Fruit fly (Drosophila melanogaster) whole organism, embryonic: ENCODE measurements around the gene Glut4EF.

Source experiments
- Adf1 ChIP-seq: fragments of 200-800 bp; sonication (Bioruptor generic); IDR thresholded peaks from 2 replicates; pipeline ENCODE4 v1.3.6; 2022; ENCODE audit warnings: missing biosample characterization, missing genetic modification characterization
- Bgb ChIP-seq: fragments of 200-800 bp; sonication (Bioruptor generic); IDR thresholded peaks from 2 replicates; pipeline ENCODE4 v1.3.6; 2022; ENCODE audit warnings: missing biosample characterization, missing genetic modification characterization; ENCODE audit not compliant: partially characterized antibody
- Blimp-1 ChIP-seq: fragments of 200-800 bp; sonication (Bioruptor generic); optimal IDR thresholded peaks from 3 replicates; lab custom pipeline; 2018; ENCODE audit warnings: missing biosample characterization, missing genetic modification characterization, mild to moderate bottlenecking, moderate library complexity, missing genetic modification reagents
- CG1024 ChIP-seq: fragments of 200-800 bp; sonication (Bioruptor generic); IDR thresholded peaks from 2 replicates; pipeline ENCODE4 v1.3.6; 2022; ENCODE audit warnings: missing biosample characterization, missing genetic modification characterization
- CG10431 ChIP-seq: fragments of 200-800 bp; sonication (Bioruptor generic); optimal IDR thresholded peaks from 3 replicates; lab custom pipeline; 2018; ENCODE audit warnings: missing biosample characterization, mild to moderate bottlenecking, missing genetic modification characterization
- CG11504 ChIP-seq: fragments of 200-800 bp; sonication (Bioruptor generic); optimal IDR thresholded peaks from 3 replicates; lab custom pipeline; 2019; ENCODE audit warnings: missing biosample characterization, mild to moderate bottlenecking, missing genetic modification characterization, moderate library complexity
- CG12299 ChIP-seq: fragments of 200-800 bp; sonication (Bioruptor generic); optimal IDR thresholded peaks from 2 replicates; lab custom pipeline; 2018; ENCODE audit warnings: missing biosample characterization, mild to moderate bottlenecking, missing genetic modification characterization
- CG13624 ChIP-seq: fragments of 200-800 bp; sonication (Bioruptor generic); optimal IDR thresholded peaks from 2 replicates; lab custom pipeline; 2016; ENCODE audit warnings: missing biosample characterization, missing genetic modification characterization
- CG15269 ChIP-seq: fragments of 200-800 bp; sonication (Bioruptor generic); optimal IDR thresholded peaks from 2 replicates; lab custom pipeline; 2018; ENCODE audit warnings: missing biosample characterization, mild to moderate bottlenecking, missing genetic modification characterization, moderate library complexity
- CG1529 ChIP-seq: fragments of 200-800 bp; sonication (Bioruptor generic); optimal IDR thresholded peaks from 3 replicates; lab custom pipeline; 2018; ENCODE audit warnings: missing biosample characterization, missing genetic modification characterization
- CG16815 ChIP-seq: fragments of 200-800 bp; sonication (Bioruptor generic); optimal IDR thresholded peaks from 3 replicates; lab custom pipeline; 2017; ENCODE audit warnings: missing biosample characterization, mild to moderate bottlenecking, missing genetic modification characterization
- CG1832 ChIP-seq: fragments of 200-800 bp; sonication (Bioruptor generic); optimal IDR thresholded peaks from 2 replicates; lab custom pipeline; 2017; ENCODE audit warnings: missing biosample characterization, mild to moderate bottlenecking, missing genetic modification characterization, inconsistent platforms
- CG18476 ChIP-seq: fragments of 200-800 bp; sonication (Bioruptor generic); optimal IDR thresholded peaks from 2 replicates; lab custom pipeline; 2016; ENCODE audit warnings: missing biosample characterization, mild to moderate bottlenecking, missing genetic modification characterization
- CG2199 ChIP-seq: fragments of 200-800 bp; sonication (Bioruptor generic); IDR thresholded peaks from 3 replicates; pipeline ENCODE4 v1.3.6; 2022; ENCODE audit warnings: missing biosample characterization, missing genetic modification characterization
- CG30020 ChIP-seq: fragments of 200-800 bp; optimal IDR thresholded peaks from 2 replicates; lab custom pipeline; 2019; ENCODE audit warnings: missing biosample characterization, mild to moderate bottlenecking, missing genetic modification characterization, moderate library complexity
- CG30403 ChIP-seq: fragments of 200-800 bp; sonication (Bioruptor generic); optimal IDR thresholded peaks from 3 replicates; lab custom pipeline; 2016; ENCODE audit warnings: missing biosample characterization, missing genetic modification characterization
- CG42726 ChIP-seq: fragments of 200-800 bp; sonication (Bioruptor generic); IDR thresholded peaks from 2 replicates; pipeline ENCODE4 v1.3.6; 2022; ENCODE audit warnings: missing biosample characterization, missing genetic modification characterization; ENCODE audit not compliant: partially characterized antibody
- CG6654 ChIP-seq: fragments of 200-800 bp; sonication (Bioruptor generic); optimal IDR thresholded peaks from 2 replicates; lab custom pipeline; 2017; ENCODE audit warnings: missing biosample characterization, mild to moderate bottlenecking, missing genetic modification characterization
- CG8281 ChIP-seq: fragments of 200-800 bp; sonication (Bioruptor generic); optimal IDR thresholded peaks from 2 replicates; lab custom pipeline; 2018; ENCODE audit warnings: missing biosample characterization, mild to moderate bottlenecking, missing genetic modification characterization, moderate library complexity
- D ChIP-seq, 2 experiments: fragments of 200-800 bp in 1 of 2; fragments of >200 bp in 1 of 2; sonication (Bioruptor generic) in 1 of 2; optimal IDR thresholded peaks; 2 replicates in 1 of 2; 3 replicates in 1 of 2; lab custom pipeline; 2017; ENCODE audit warnings: mild to moderate bottlenecking in 1 of 2, missing biosample characterization in 1 of 2, missing genetic modification characterization in 1 of 2, missing genetic modification reagents in 1 of 2
- Deaf1 ChIP-seq: fragments of 200-800 bp; optimal IDR thresholded peaks from 3 replicates; lab custom pipeline; 2019; ENCODE audit warnings: missing biosample characterization, mild to moderate bottlenecking, missing genetic modification characterization, moderate library complexity
- Dref ChIP-seq: fragments of 200-800 bp; sonication (Bioruptor generic); IDR thresholded peaks from 2 replicates; pipeline ENCODE4 v1.3.6; 2022; ENCODE audit warnings: missing biosample characterization, missing genetic modification characterization
- Drgx ChIP-seq: fragments of 200-800 bp; sonication (Bioruptor generic); IDR thresholded peaks from 2 replicates; pipeline ENCODE4 v1.3.6; 2022; ENCODE audit warnings: missing biosample characterization, missing genetic modification characterization
- E2f2 ChIP-seq: fragments of 200-800 bp; sonication (Bioruptor generic); IDR thresholded peaks from 2 replicates; pipeline ENCODE4 v1.3.6; 2022; ENCODE audit warnings: missing biosample characterization, missing genetic modification characterization
- Fer3 ChIP-seq: fragments of 200-800 bp; sonication (Bioruptor generic); optimal IDR thresholded peaks from 2 replicates; lab custom pipeline; 2018; ENCODE audit warnings: missing biosample characterization, mild to moderate bottlenecking, missing genetic modification characterization, moderate library complexity
- Hand ChIP-seq: fragments of 200-800 bp; sonication (Bioruptor generic); optimal IDR thresholded peaks from 2 replicates; lab custom pipeline; 2017; ENCODE audit warnings: mild to moderate bottlenecking, missing biosample characterization, missing genetic modification reagents, missing genetic modification characterization
- Hmr ChIP-seq: fragments of 200-800 bp; sonication (Bioruptor generic); optimal IDR thresholded peaks from 3 replicates; lab custom pipeline; 2017; ENCODE audit warnings: mild to moderate bottlenecking, missing biosample characterization, missing genetic modification reagents, missing genetic modification characterization
- NK7.1 ChIP-seq: fragments of 200-800 bp; sonication (Bioruptor generic); optimal IDR thresholded peaks from 3 replicates; lab custom pipeline; 2016; ENCODE audit warnings: missing biosample characterization, missing genetic modification characterization
- Pdp1 ChIP-seq, 2 experiments: fragments of 200-800 bp; sonication (Bioruptor generic); optimal IDR thresholded peaks; 3 replicates each; lab custom pipeline; 2016; ENCODE audit warnings: missing biosample characterization in 2 of 2, missing genetic modification characterization in 2 of 2, mild to moderate bottlenecking in 1 of 2, moderate library complexity in 1 of 2
- Taf1 ChIP-seq: fragments of 200-800 bp; sonication (Bioruptor generic); IDR thresholded peaks from 2 replicates; pipeline ENCODE4 v1.3.6; 2022; ENCODE audit warnings: missing biosample characterization, missing genetic modification characterization
- abd-A ChIP-seq: fragments of 200-800 bp; sonication (Bioruptor generic); optimal IDR thresholded peaks from 3 replicates; lab custom pipeline; 2019; ENCODE audit warnings: missing biosample characterization, mild to moderate bottlenecking, missing genetic modification characterization, moderate library complexity
- bab2 ChIP-seq: fragments of 200-800 bp; sonication (Bioruptor generic); optimal IDR thresholded peaks from 2 replicates; lab custom pipeline; 2016; ENCODE audit warnings: missing biosample characterization, missing genetic modification characterization
- cg ChIP-seq: fragments of 200-800 bp; sonication (Bioruptor generic); optimal IDR thresholded peaks from 3 replicates; lab custom pipeline; 2019; ENCODE audit warnings: missing biosample characterization, mild to moderate bottlenecking, missing genetic modification characterization, moderate library complexity
- cwo ChIP-seq: fragments of 200-800 bp; sonication (Bioruptor generic); optimal IDR thresholded peaks from 3 replicates; lab custom pipeline; 2017; ENCODE audit warnings: missing biosample characterization, missing genetic modification characterization, mild to moderate bottlenecking, moderate library complexity, missing genetic modification reagents
- dati ChIP-seq: fragments of 200-800 bp; sonication (Bioruptor generic); IDR thresholded peaks from 2 replicates; pipeline ENCODE4 v1.3.6; 2022; ENCODE audit warnings: missing biosample characterization, missing genetic modification characterization
- ftz-f1 ChIP-seq: fragments of 200-800 bp; sonication (Bioruptor generic); optimal IDR thresholded peaks from 2 replicates; lab custom pipeline; 2016; ENCODE audit warnings: missing biosample characterization, missing genetic modification characterization
- gsb-n ChIP-seq: fragments of 200-800 bp; sonication (Bioruptor generic); optimal IDR thresholded peaks from 3 replicates; lab custom pipeline; 2018; ENCODE audit warnings: missing biosample characterization, mild to moderate bottlenecking, missing genetic modification characterization
- klu ChIP-seq: fragments of 200-800 bp; sonication (Bioruptor generic); IDR thresholded peaks from 2 replicates; pipeline ENCODE4 v1.3.6; 2022; ENCODE audit warnings: missing biosample characterization, missing genetic modification characterization
- kni ChIP-seq: fragments of 200-800 bp; sonication (Bioruptor generic); optimal IDR thresholded peaks from 3 replicates; lab custom pipeline; 2017; ENCODE audit warnings: mild to moderate bottlenecking, missing biosample characterization, missing genetic modification reagents, missing genetic modification characterization
- phol ChIP-seq: fragments of 200-800 bp; sonication (Bioruptor generic); optimal IDR thresholded peaks from 3 replicates; lab custom pipeline; 2018; ENCODE audit warnings: missing biosample characterization, mild to moderate bottlenecking, missing genetic modification characterization, moderate library complexity
- pita ChIP-seq: fragments of 200-800 bp; sonication (Bioruptor generic); optimal IDR thresholded peaks from 2 replicates; lab custom pipeline; 2017; ENCODE audit warnings: missing biosample characterization, mild to moderate bottlenecking, missing genetic modification characterization
- salm ChIP-seq: fragments of 200-800 bp; sonication (Bioruptor generic); optimal IDR thresholded peaks from 2 replicates; lab custom pipeline; 2018; ENCODE audit warnings: missing biosample characterization, mild to moderate bottlenecking, missing genetic modification characterization
- sens ChIP-seq: fragments of 200-800 bp; sonication (Bioruptor generic); peaks from one replicate; lab custom pipeline; 2016; ENCODE audit warnings: missing biosample characterization, missing genetic modification characterization
- seq ChIP-seq: fragments of 200-800 bp; sonication (Bioruptor generic); IDR thresholded peaks from 2 replicates; pipeline ENCODE4 v1.3.6; 2022; ENCODE audit warnings: missing biosample characterization, missing genetic modification characterization
- sr ChIP-seq: fragments of 200-800 bp; sonication (Bioruptor generic); IDR thresholded peaks from 3 replicates; pipeline ENCODE4 v1.3.6; 2022; ENCODE audit warnings: missing biosample characterization, missing genetic modification characterization
- sug ChIP-seq: fragments of 200-800 bp; optimal IDR thresholded peaks from 2 replicates; lab custom pipeline; 2019; ENCODE audit warnings: missing biosample characterization, mild to moderate bottlenecking, missing genetic modification characterization, moderate library complexity
- ttk ChIP-seq: fragments of 200-800 bp; sonication (Bioruptor generic); IDR thresholded peaks from 2 replicates; pipeline ENCODE4 v2.1.2; 2022; ENCODE audit warnings: missing biosample characterization, missing genetic modification characterization
- unc-4 ChIP-seq: fragments of 200-800 bp; sonication (Bioruptor generic); IDR thresholded peaks from 2 replicates; pipeline ENCODE4 v1.3.6; 2022; ENCODE audit warnings: missing biosample characterization, missing genetic modification characterization; ENCODE audit not compliant: partially characterized antibody

The Glut4EF gene

DNA sequence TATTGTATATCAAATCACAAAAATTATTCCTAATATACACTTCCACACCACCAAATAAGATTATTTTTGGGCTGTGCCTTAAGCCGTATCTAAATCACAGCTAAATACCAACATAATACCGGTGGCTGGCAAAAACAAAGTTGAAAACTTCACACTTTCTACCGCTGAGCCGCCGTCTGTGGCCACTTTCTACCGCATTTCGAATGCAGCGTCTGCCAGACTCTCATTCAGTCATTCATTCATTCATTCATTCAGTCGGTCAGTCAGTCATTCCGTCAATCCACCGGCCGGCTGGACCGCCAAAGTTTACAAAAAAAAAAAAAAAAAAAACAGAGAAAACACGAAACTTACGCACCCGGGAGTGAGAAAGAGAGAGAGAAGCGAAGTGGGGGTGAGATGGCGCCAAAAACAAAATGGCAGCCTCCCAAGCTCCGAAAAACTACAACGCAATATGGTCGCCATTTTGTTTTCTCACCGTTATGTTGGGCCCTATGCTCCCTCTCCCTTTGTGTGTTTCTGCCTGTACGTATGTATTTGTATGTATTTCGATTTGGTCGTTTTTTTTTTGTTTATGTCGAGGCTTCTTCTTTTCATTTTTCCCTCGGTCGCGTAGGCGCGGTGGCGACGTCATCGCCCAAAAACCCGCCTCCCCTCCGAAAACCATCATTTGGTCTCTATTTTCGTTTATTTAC, 8.9 kb downstream of the Glut4EF start (continued):
- TF ChIP-seq CG12299 (tag; lab: Kevin White, UChicago) (no peak), CG2199 (GFP tag; lab: Robert Waterston, UW) (no peak; the same call in 2 of the 3 replicates), kni (GFP tag; lab: Kevin White, UChicago) (peak; percentile 80), Fer3 (tag; lab: Kevin White, UChicago) (no peak), Blimp-1 (GFP tag; lab: Kevin White, UChicago) (peak; percentile 69), D (optimal IDR thresholded peaks at IDR 0.05; lab: Kevin White, UChicago) (no peak), D (GFP tag; optimal IDR thresholded peaks at IDR 0.05; lab: Kevin White, UChicago) (no peak), abd-A (tag; lab: Kevin White, UChicago) (peak; percentile 97), CG16815 (GFP tag; lab: Kevin White, UChicago) (no peak), seq (GFP tag; lab: Robert Waterston, UW) (no peak), Hand (GFP tag; lab: Kevin White, UChicago) (peak; percentile 10), cwo (GFP tag; lab: Kevin White, UChicago) (peak; percentile 33), Adf1 (GFP tag; lab: Robert Waterston, UW) (peak; percentile 65), CG10431 (GFP tag; lab: Kevin White, UChicago) (peak; percentile 25), CG13624 (peak; percentile 98), Bgb (GFP tag; lab: Robert Waterston, UW) (no peak), Hmr (GFP tag; lab: Kevin White, UChicago) (peak; percentile 16), gsb-n (tag; lab: Kevin White, UChicago) (no peak), cg (GFP tag; lab: Kevin White, UChicago) (peak; percentile 70), CG1529 (GFP tag; lab: Kevin White, UChicago) (no peak), bab2 (no peak), CG30403 (GFP tag; lab: Kevin White, UChicago) (no peak), salm (tag; lab: Kevin White, UChicago) (no peak), dati (no peak), CG11504 (tag; lab: Kevin White, UChicago) (no peak), Dref (no peak), E2f2 (peak; percentile 31), CG18476 (GFP tag; lab: Kevin White, UChicago) (no peak), unc-4 (GFP tag; lab: Robert Waterston, UW) (0 out of 2 replicates have a peak, but pooled peaks have one; percentile 36), Taf1 (no peak), ttk (GFP tag; lab: Robert Waterston, UW) (no peak), sr (GFP tag; lab: Robert Waterston, UW) (peak; percentile 97), CG42726 (GFP tag; lab: Robert Waterston, UW) (peak; percentile 56; the same call in 1 of the 2 replicates), sens (GFP tag; lab: Kevin White, UChicago) (peak; percentile 59), Drgx (0 out of 2 replicates have a peak, but pooled peaks have one; percentile 8), klu (GFP tag; lab: Robert Waterston, UW) (0 out of 2 replicates have a peak, but pooled peaks have one; percentile 21), pita (GFP tag; lab: Kevin White, UChicago) (no peak), Deaf1 (peak; percentile 37), CG1832 (peak; percentile 37), Pdp1 (GFP tag; optimal IDR thresholded peaks at IDR 0.05; lab: Kevin White, UChicago) (peak in 1 of 2 experiments; percentile 62), ftz-f1 (GFP tag; lab: Kevin White, UChicago) (peak; percentile 52), sug (tag; lab: Kevin White, UChicago) (peak; percentile 29), NK7.1 (GFP tag; lab: Kevin White, UChicago) (no peak), CG1024 (GFP tag; lab: Robert Waterston, UW) (no peak), CG30020 (no peak), CG6654 (GFP tag; lab: Kevin White, UChicago) (no peak), CG15269 (tag; lab: Kevin White, UChicago) (peak; percentile 5), CG8281 (tag; lab: Kevin White, UChicago) (peak; percentile 99), phol (peak; percentile 77)
